Fruit fly (Drosophila melanogaster) whole organism, wandering third instar larva: Measurements from ENCODE around the gene mRpL47.

ENCODE experiments used
- Abd-B ChIP-seq: fragments of >200 bp; optimal IDR thresholded peaks from 2 replicates; lab custom pipeline; 2017; ENCODE audit warnings: missing biosample characterization, missing genetic modification characterization
- CG32264 ChIP-seq: fragments of 200-800 bp; sonication (Bioruptor generic); optimal IDR thresholded peaks from 2 replicates; lab custom pipeline; 2016; ENCODE audit warnings: missing biosample characterization, missing genetic modification characterization
- CG9705 ChIP-seq: fragments of 200-800 bp; sonication (Bioruptor generic); optimal IDR thresholded peaks from 2 replicates; lab custom pipeline; 2018; ENCODE audit warnings: missing biosample characterization, mild to moderate bottlenecking, missing genetic modification characterization
- CrebA ChIP-seq: fragments of 200-800 bp; sonication (Bioruptor generic); optimal IDR thresholded peaks from 2 replicates; lab custom pipeline; 2016; ENCODE audit warnings: missing biosample characterization, mild to moderate bottlenecking, missing genetic modification characterization, borderline replicate concordance
- Dfd ChIP-seq: fragments of >200 bp; optimal IDR thresholded peaks from 2 replicates; lab custom pipeline; 2017; ENCODE audit warnings: missing biosample characterization, missing genetic modification characterization
- Dif ChIP-seq: fragments of 200-275, 200-300 bp; sonication (Bioruptor generic); optimal IDR thresholded peaks from 2 replicates; lab custom pipeline; 2018; ENCODE audit warnings: missing biosample characterization, missing genetic modification characterization; ENCODE audit not compliant: partially characterized antibody
- GATAd ChIP-seq: sonication (Bioruptor generic); optimal IDR thresholded peaks from 2 replicates; lab custom pipeline; 2016; ENCODE audit warnings: missing biosample characterization, missing genetic modification characterization
- HLH106 ChIP-seq: fragments of 200-800 bp; optimal IDR thresholded peaks from 3 replicates; lab custom pipeline; 2019; ENCODE audit warnings: missing biosample characterization, mild to moderate bottlenecking, missing genetic modification characterization, moderate library complexity
- Hnf4 ChIP-seq: fragments of 200-800 bp; sonication (Bioruptor generic); optimal IDR thresholded peaks from 2 replicates; lab custom pipeline; 2016; ENCODE audit warnings: missing biosample characterization, mild to moderate bottlenecking, missing genetic modification characterization
- Hr78 ChIP-seq: fragments of >200 bp; optimal IDR thresholded peaks from 2 replicates; lab custom pipeline; 2017; ENCODE audit warnings: missing biosample characterization, missing genetic modification characterization
- Hr83 ChIP-seq: fragments of 200-300 bp; sonication (Bioruptor generic); optimal IDR thresholded peaks from 2 replicates; lab custom pipeline; 2016; ENCODE audit warnings: missing biosample characterization, mild to moderate bottlenecking, missing genetic modification characterization, moderate library complexity; ENCODE audit not compliant: poor library complexity, severe bottlenecking
- Jra ChIP-seq: sonication (Bioruptor generic); optimal IDR thresholded peaks from 2 replicates; lab custom pipeline; 2016; ENCODE audit warnings: missing biosample characterization, missing genetic modification characterization
- Mio ChIP-seq: sonication (Bioruptor generic); optimal IDR thresholded peaks from 2 replicates; lab custom pipeline; 2016; ENCODE audit warnings: missing biosample characterization, missing genetic modification characterization
- Myc ChIP-seq: fragments of >200 bp; optimal IDR thresholded peaks from 2 replicates; lab custom pipeline; 2017
- N ChIP-seq: fragments of >200 bp; optimal IDR thresholded peaks from 2 replicates; lab custom pipeline; 2018; ENCODE audit warnings: missing biosample characterization, missing external identifiers, missing genetic modification characterization
- OdsH ChIP-seq: fragments of 200-800 bp; sonication (Bioruptor generic); optimal IDR thresholded peaks from 2 replicates; lab custom pipeline; 2016; ENCODE audit warnings: missing biosample characterization, mild to moderate bottlenecking, missing genetic modification characterization
- Rel ChIP-seq, 2 experiments: fragments of 200-800 bp; sonication (Bioruptor generic) in 1 of 2; optimal IDR thresholded peaks; 2 replicates in 1 of 2; 3 replicates in 1 of 2; lab custom pipeline; 2016 to 2019; ENCODE audit warnings: mild to moderate bottlenecking in 2 of 2, missing biosample characterization in 2 of 2, missing genetic modification characterization in 2 of 2, moderate library complexity in 1 of 2
- Sp1 ChIP-seq: fragments of 200-800 bp; sonication (Bioruptor generic); optimal IDR thresholded peaks from 3 replicates; lab custom pipeline; 2019; ENCODE audit warnings: missing biosample characterization, mild to moderate bottlenecking, missing genetic modification characterization, moderate library complexity
- Vsx2 ChIP-seq: fragments of 200-300, 225-300 bp; sonication (Bioruptor generic); optimal IDR thresholded peaks from 2 replicates; lab custom pipeline; 2018; ENCODE audit warnings: missing biosample characterization, missing genetic modification characterization; ENCODE audit not compliant: partially characterized antibody
- br ChIP-seq: fragments of 200-800 bp; sonication (Bioruptor generic); optimal IDR thresholded peaks from 2 replicates; lab custom pipeline; 2016; ENCODE audit warnings: missing biosample characterization, missing genetic modification characterization
- brk ChIP-seq: fragments of 200-800 bp; sonication (Bioruptor generic); optimal IDR thresholded peaks from 2 replicates; lab custom pipeline; 2016; ENCODE audit warnings: missing biosample characterization, mild to moderate bottlenecking, missing genetic modification characterization
- dl ChIP-seq, 2 experiments: fragments of 175-275, 200-275 bp in 1 of 2; fragments of 200-275 bp in 1 of 2; sonication (Bioruptor generic); optimal IDR thresholded peaks; lab custom pipeline; 2018; ENCODE audit warnings: mild to moderate bottlenecking in 2 of 2, missing biosample characterization in 2 of 2, missing genetic modification characterization in 2 of 2, moderate library complexity in 2 of 2; ENCODE audit not compliant: partially characterized antibody in 2 of 2, insufficient read depth in 1 of 2
- dmrt93B ChIP-seq: fragments of 200-800 bp; sonication (Bioruptor generic); optimal IDR thresholded peaks from 2 replicates; lab custom pipeline; 2018; ENCODE audit warnings: missing biosample characterization, mild to moderate bottlenecking, missing genetic modification characterization
- dsf ChIP-seq: sonication (Bioruptor generic); optimal IDR thresholded peaks from 2 replicates; lab custom pipeline; 2016; ENCODE audit warnings: missing biosample characterization, missing genetic modification characterization, borderline replicate concordance
- ey ChIP-seq: fragments of 200-800 bp; sonication (Bioruptor generic); optimal IDR thresholded peaks from 2 replicates; lab custom pipeline; 2016; ENCODE audit warnings: missing biosample characterization, missing genetic modification characterization
- foxo ChIP-seq, 2 experiments: fragments of 200-800 bp; sonication (Bioruptor generic); optimal IDR thresholded peaks; 2 replicates in 1 of 2; 3 replicates in 1 of 2; lab custom pipeline; 2016 to 2017; ENCODE audit warnings: missing biosample characterization in 2 of 2, missing genetic modification characterization in 2 of 2
- fru ChIP-seq: fragments of 200-800 bp; sonication (Bioruptor generic); optimal IDR thresholded peaks from 3 replicates; lab custom pipeline; 2016; ENCODE audit warnings: missing biosample characterization, mild to moderate bottlenecking, missing genetic modification characterization
- h ChIP-seq: fragments of 200-800 bp; sonication (Bioruptor generic); optimal IDR thresholded peaks from 3 replicates; lab custom pipeline; 2016; ENCODE audit warnings: missing biosample characterization, mild to moderate bottlenecking, missing genetic modification characterization
- jim ChIP-seq: fragments of 175-275, 200-325 bp; sonication (Bioruptor generic); optimal IDR thresholded peaks from 2 replicates; lab custom pipeline; 2016; ENCODE audit warnings: missing biosample characterization, mild to moderate bottlenecking, missing genetic modification characterization
- lola ChIP-seq: fragments of >200 bp; optimal IDR thresholded peaks from 2 replicates; lab custom pipeline; 2017; ENCODE audit warnings: missing biosample characterization, missing genetic modification characterization
- pan ChIP-seq: fragments of >200 bp; optimal IDR thresholded peaks from 2 replicates; lab custom pipeline; 2017
- psq ChIP-seq: fragments of 200-800 bp; sonication (Bioruptor generic); optimal IDR thresholded peaks from 3 replicates; lab custom pipeline; 2017; ENCODE audit warnings: missing biosample characterization, mild to moderate bottlenecking, missing genetic modification characterization, moderate library complexity
- rgr ChIP-seq: fragments of 200-800 bp; sonication (Bioruptor generic); optimal IDR thresholded peaks from 3 replicates; lab custom pipeline; 2016; ENCODE audit warnings: missing biosample characterization, mild to moderate bottlenecking, missing genetic modification characterization
- sage ChIP-seq: fragments of 200-800 bp; sonication (Bioruptor generic); optimal IDR thresholded peaks from 2 replicates; lab custom pipeline; 2016; ENCODE audit warnings: missing biosample characterization, mild to moderate bottlenecking, missing genetic modification characterization
- sv ChIP-seq: fragments of 200-800 bp; sonication (Bioruptor generic); optimal IDR thresholded peaks from 3 replicates; lab custom pipeline; 2016; ENCODE audit warnings: missing biosample characterization, missing genetic modification characterization
- tai ChIP-seq: sonication (Bioruptor generic); optimal IDR thresholded peaks from 2 replicates; lab custom pipeline; 2016; ENCODE audit warnings: missing biosample characterization, missing genetic modification characterization
- usp ChIP-seq: fragments of >200 bp; optimal IDR thresholded peaks from 2 replicates; lab custom pipeline; 2017; ENCODE audit warnings: missing biosample characterization, missing genetic modification characterization
- woc ChIP-seq: sonication (Bioruptor generic); optimal IDR thresholded peaks from 2 replicates; lab custom pipeline; 2016; ENCODE audit warnings: missing biosample characterization, mild to moderate bottlenecking, missing genetic modification characterization

The mRpL47 gene

DNA sequence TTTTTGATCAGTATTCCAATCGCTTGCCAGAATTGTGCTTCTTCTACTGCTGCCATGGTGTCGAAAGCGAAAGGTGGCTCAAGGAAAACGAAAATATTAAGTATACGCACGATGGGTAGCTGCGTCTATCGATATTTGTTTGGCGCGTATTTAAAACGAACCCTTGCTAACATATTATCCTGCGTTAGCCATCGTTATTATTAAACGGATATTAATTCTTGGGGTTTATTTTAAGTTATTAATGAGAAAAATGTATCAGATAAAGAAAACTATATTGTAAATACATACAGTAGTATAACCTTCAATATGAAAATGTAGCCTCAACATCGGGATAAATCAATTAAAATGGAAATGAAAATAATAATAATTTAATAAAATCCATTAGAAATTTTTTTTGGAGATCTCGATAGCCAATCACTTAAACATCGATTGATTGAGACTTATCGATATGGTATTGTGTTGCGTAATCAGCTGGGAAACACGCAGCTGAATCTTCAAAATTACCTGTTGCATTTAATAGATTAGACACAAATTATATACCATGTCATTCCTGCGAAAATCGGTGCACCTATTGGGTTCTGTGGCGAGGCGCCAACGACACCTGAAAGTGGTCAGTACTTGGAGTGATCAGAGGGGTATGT, 39.7 kb upstream of the mRpL47 start, which contains the start of the genes CG9386 and BckdhA (continued):
- TF ChIP-seq sv (GFP tag; lab: Kevin White, UChicago) (no peak), br (GFP tag; lab: Kevin White, UChicago) (no peak)

DNA sequence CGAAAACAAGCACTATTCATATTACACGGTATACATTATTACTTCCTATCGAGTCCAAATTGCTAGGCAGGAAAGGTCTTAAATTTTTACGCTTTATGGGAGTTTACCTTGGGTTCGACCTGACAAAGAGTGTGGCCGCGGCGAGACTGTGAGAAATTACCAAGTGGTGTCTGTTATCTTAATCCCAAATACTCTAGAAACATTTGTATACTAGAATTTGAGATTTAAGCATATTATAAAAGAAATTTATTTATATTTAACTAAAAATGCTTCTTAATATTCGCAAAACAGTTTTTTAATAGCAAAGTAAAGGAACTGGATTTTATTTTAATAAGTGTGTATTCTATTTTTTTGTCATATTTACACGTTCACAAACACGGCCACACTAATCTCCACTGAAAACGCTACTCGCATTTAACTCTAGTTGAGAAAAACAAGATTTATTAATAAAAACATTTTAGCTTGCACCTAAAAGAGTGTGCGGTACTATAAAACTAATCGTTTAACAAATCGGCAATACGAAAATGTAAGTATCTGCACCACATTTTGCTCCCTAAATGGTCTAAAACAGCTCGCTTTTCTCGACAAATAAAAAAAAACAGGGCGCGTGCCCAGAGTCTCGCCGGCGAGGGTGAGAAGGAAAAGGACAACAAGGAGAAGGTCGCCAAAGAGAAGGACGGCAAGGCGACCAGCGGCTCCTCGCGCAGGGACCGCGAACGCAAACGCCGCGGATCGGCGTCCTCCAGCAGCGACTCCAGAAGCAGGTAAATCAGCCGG, 36.1 kb upstream of the mRpL47 start, which contains the start of the genes mura and RnpS1:
TSS of gene mura (minus strand) at position 148 of the 777 bp plus-strand sequence.
TSS of gene RnpS1 (plus strand) at position 376 of the 777 bp plus-strand sequence.
- no peak for TF ChIP-seq woc (GFP tag; lab: Kevin White, UChicago)
- TF ChIP-seq ey (GFP tag; lab: Kevin White, UChicago) = no peak
- TF ChIP-seq Rel (GFP tag; optimal IDR thresholded peaks at IDR 0.05; lab: Kevin White, UChicago) = no peak
- peak; percentile 58 for TF ChIP-seq Rel (tag; optimal IDR thresholded peaks at IDR 0.05; lab: Kevin White, UChicago)
- TF ChIP-seq HLH106 (tag; lab: Kevin White, UChicago) = no peak

DNA sequence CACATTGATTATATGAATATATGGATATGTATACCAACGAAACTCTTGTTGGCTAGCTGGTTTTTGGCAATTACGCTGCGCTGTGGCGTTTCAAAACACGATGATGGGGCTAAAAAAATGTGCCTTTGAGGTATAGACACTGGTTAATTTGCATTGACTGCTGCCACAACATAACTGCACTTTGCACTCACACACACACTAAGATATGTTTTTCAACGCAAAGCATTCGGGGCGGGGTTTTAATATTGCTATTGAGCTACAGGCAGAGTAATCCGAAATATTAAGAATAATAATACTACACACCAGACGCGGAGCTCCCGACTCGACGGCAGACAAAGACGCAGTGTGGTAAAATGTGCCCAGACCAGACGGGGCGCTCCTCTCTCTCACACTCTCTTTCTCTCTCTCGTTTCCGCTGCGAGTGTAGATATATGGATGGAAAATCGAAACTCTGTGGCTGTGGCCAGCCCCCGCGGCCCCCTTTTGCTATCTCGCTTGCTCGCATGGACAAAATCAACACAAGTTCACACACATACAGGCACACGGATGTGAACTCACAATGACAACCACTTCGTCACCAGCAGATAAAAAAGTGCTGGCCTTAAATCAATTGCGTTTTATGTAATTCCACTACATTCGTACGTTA, 35.4 kb upstream of the mRpL47 start:
- no peak for TF ChIP-seq Rel (GFP tag; optimal IDR thresholded peaks at IDR 0.05; lab: Kevin White, UChicago)
- peak; percentile 73 for TF ChIP-seq Rel (tag; optimal IDR thresholded peaks at IDR 0.05; lab: Kevin White, UChicago)
- peak; percentile 80 for TF ChIP-seq h (GFP tag; lab: Kevin White, UChicago)
- TF ChIP-seq foxo (GFP tag; optimal IDR thresholded peaks at IDR 0.05; lab: Kevin White, UChicago) = peak in 1 of 2 experiments; percentile 58
- TF ChIP-seq CG9705 (GFP tag; lab: Kevin White, UChicago) = no peak
- no peak for TF ChIP-seq sage
- TF ChIP-seq psq (GFP tag; lab: Kevin White, UChicago) = peak; percentile 42
- no peak for TF ChIP-seq Abd-B
- no peak for TF ChIP-seq Dfd (GFP tag; lab: Kevin White, UChicago)
- peak; percentile 49 for TF ChIP-seq N (GFP tag; lab: Kevin White, UChicago)
- peak; percentile 96 for TF ChIP-seq Dif
- no peak for TF ChIP-seq pan (lab: Kevin White, UChicago)
- TF ChIP-seq Hnf4 = peak; percentile 36
- TF ChIP-seq OdsH (GFP tag; lab: Kevin White, UChicago) = peak; percentile 58
- peak; percentile 96 for TF ChIP-seq dl (GFP tag; optimal IDR thresholded peaks at IDR 0.05; lab: Kevin White, UChicago; ENCODE audit: insufficient read depth in 1 of 2, partially characterized antibody in 2 of 2)
- no peak for TF ChIP-seq tai (GFP tag; lab: Kevin White, UChicago)
- TF ChIP-seq woc (GFP tag; lab: Kevin White, UChicago) = peak; percentile 24
- no peak for TF ChIP-seq brk (GFP tag; lab: Kevin White, UChicago)
- TF ChIP-seq sv (GFP tag; lab: Kevin White, UChicago) = no peak
- no peak for TF ChIP-seq Mio (GFP tag; lab: Kevin White, UChicago)
- TF ChIP-seq br (GFP tag; lab: Kevin White, UChicago) = peak; percentile 66
- peak; percentile 39 for TF ChIP-seq HLH106 (tag; lab: Kevin White, UChicago)
- no peak for TF ChIP-seq Hr78
- TF ChIP-seq rgr (GFP tag; lab: Kevin White, UChicago) = peak; percentile 68
- no peak for TF ChIP-seq dsf (GFP tag; lab: Kevin White, UChicago)
- no peak for TF ChIP-seq dmrt93B (GFP tag; lab: Kevin White, UChicago)
- TF ChIP-seq Myc (lab: Kevin White, UChicago) = no peak
- no peak for TF ChIP-seq usp (GFP tag; lab: Kevin White, UChicago)
- no peak for TF ChIP-seq lola (GFP tag; lab: Kevin White, UChicago)
- no peak for TF ChIP-seq CG32264
- peak; percentile 5 for TF ChIP-seq ey (GFP tag; lab: Kevin White, UChicago)
- TF ChIP-seq Vsx2 (GFP tag; lab: Kevin White, UChicago) = no peak
- TF ChIP-seq Sp1 (GFP tag; lab: Kevin White, UChicago) = peak; percentile 56
- peak; percentile 59 for TF ChIP-seq Jra (GFP tag; lab: Kevin White, UChicago)
- peak; percentile 20 for TF ChIP-seq jim (GFP tag; lab: Kevin White, UChicago)
- TF ChIP-seq fru = peak; percentile 57
- TF ChIP-seq CrebA (GFP tag; lab: Kevin White, UChicago) = no peak
- no peak for TF ChIP-seq GATAd (GFP tag; lab: Kevin White, UChicago)
- peak; percentile 94 for TF ChIP-seq Hr83
